Fruit fly (Drosophila melanogaster): ENCODE measurements around the gene CG17111.

- TF ChIP-seq CG8478 (optimal IDR thresholded peaks at IDR 0.05): no peak
- TF ChIP-seq CTCF (optimal IDR thresholded peaks at IDR 0.05): no peak
Measured at dm6 chr3R:23061209-23061608, 5.8 kb downstream of the CG17111 start, which contains the start of the genes sav and Ublcp1.

Measured in S2 (cell line).